Fruit fly (Drosophila melanogaster) whole organism, prepupa: ENCODE measurements around the gene RpS20.

Experiments
- Blimp-1 ChIP-seq: fragments of 200-800 bp; sonication (Bioruptor generic); optimal IDR thresholded peaks from 3 replicates; lab custom pipeline; 2017; ENCODE audit warnings: missing biosample characterization, missing genetic modification characterization, mild to moderate bottlenecking, moderate library complexity, missing genetic modification reagents
- CG10631 ChIP-seq: fragments of 200-800 bp; sonication (Bioruptor generic); optimal IDR thresholded peaks from 2 replicates; lab custom pipeline; 2016; ENCODE audit warnings: missing biosample characterization, missing genetic modification characterization
- CG11294 ChIP-seq: fragments of 200-800 bp; sonication (Bioruptor generic); IDR thresholded peaks from 2 replicates; pipeline ENCODE4 v1.3.6; 2022; ENCODE audit warnings: missing biosample characterization, missing genetic modification characterization
- CG11762 ChIP-seq: fragments of 200-800 bp; sonication (Bioruptor generic); optimal IDR thresholded peaks from 3 replicates; lab custom pipeline; 2016; ENCODE audit warnings: missing biosample characterization, missing genetic modification characterization; ENCODE audit not compliant: insufficient read depth
- CG16779 ChIP-seq: fragments of 200-800 bp; sonication (Bioruptor generic); optimal IDR thresholded peaks from 3 replicates; lab custom pipeline; 2017; ENCODE audit warnings: missing biosample characterization, mild to moderate bottlenecking, missing genetic modification characterization
- CG31627 ChIP-seq: fragments of 200-800 bp; sonication (Bioruptor generic); optimal IDR thresholded peaks from 3 replicates; lab custom pipeline; 2016; ENCODE audit warnings: missing biosample characterization, missing genetic modification characterization
- CG34406 ChIP-seq: fragments of 200-800 bp; sonication (Bioruptor generic); optimal IDR thresholded peaks from 3 replicates; lab custom pipeline; 2016; ENCODE audit warnings: missing biosample characterization, missing genetic modification characterization
- CG3919 ChIP-seq: fragments of 200-800 bp; sonication (Bioruptor generic); optimal IDR thresholded peaks from 3 replicates; lab custom pipeline; 2016; ENCODE audit warnings: missing biosample characterization, missing genetic modification characterization
- CG4318 ChIP-seq: fragments of 200-800 bp; sonication (Bioruptor generic); optimal IDR thresholded peaks from 3 replicates; lab custom pipeline; 2017; ENCODE audit warnings: missing biosample characterization, mild to moderate bottlenecking, missing genetic modification characterization
- CG6854 ChIP-seq: fragments of 200-800 bp; sonication (Bioruptor generic); optimal IDR thresholded peaks from 2 replicates; lab custom pipeline; 2017; ENCODE audit warnings: missing biosample characterization, mild to moderate bottlenecking, missing genetic modification characterization
- CG7368 ChIP-seq: fragments of 200-800 bp; sonication (Bioruptor generic); optimal IDR thresholded peaks from 3 replicates; lab custom pipeline; 2016; ENCODE audit warnings: missing biosample characterization, missing genetic modification characterization
- CG8319 ChIP-seq: fragments of 200-800 bp; sonication (Bioruptor generic); optimal IDR thresholded peaks from 3 replicates; lab custom pipeline; 2016; ENCODE audit warnings: missing biosample characterization, missing genetic modification characterization
- CG8632 ChIP-seq: fragments of 200-800 bp; sonication (Bioruptor generic); optimal IDR thresholded peaks from 3 replicates; lab custom pipeline; 2016; ENCODE audit warnings: missing biosample characterization, missing genetic modification characterization
- Eip78C ChIP-seq: fragments of 200-800 bp; sonication (Bioruptor generic); peaks from one replicate; lab custom pipeline; 2016; ENCODE audit warnings: missing biosample characterization, missing genetic modification characterization
- Ets21C ChIP-seq: fragments of 200-800 bp; sonication (Bioruptor generic); optimal IDR thresholded peaks from 3 replicates; lab custom pipeline; 2016; ENCODE audit warnings: missing biosample characterization, missing genetic modification characterization
- Hr39 ChIP-seq: fragments of 200-800 bp; sonication (Bioruptor generic); optimal IDR thresholded peaks from 2 replicates; lab custom pipeline; 2016; ENCODE audit warnings: missing biosample characterization, missing genetic modification characterization
- Hr4 ChIP-seq: fragments of 200-800 bp; sonication (Bioruptor generic); optimal IDR thresholded peaks from 3 replicates; lab custom pipeline; 2016; ENCODE audit warnings: missing biosample characterization, missing genetic modification characterization
- Lpt ChIP-seq: fragments of 200-800 bp; sonication (Bioruptor generic); optimal IDR thresholded peaks from 3 replicates; lab custom pipeline; 2016; ENCODE audit warnings: missing biosample characterization, missing genetic modification characterization
- Met ChIP-seq: fragments of 200-800 bp; sonication (Bioruptor generic); optimal IDR thresholded peaks from 3 replicates; lab custom pipeline; 2016; ENCODE audit warnings: missing biosample characterization, missing genetic modification characterization
- Sox102F ChIP-seq: fragments of 200-800 bp; sonication (Bioruptor generic); optimal IDR thresholded peaks from 2 replicates; lab custom pipeline; 2016; ENCODE audit warnings: missing biosample characterization, mild to moderate bottlenecking, missing genetic modification characterization
- Sox15 ChIP-seq: fragments of 200-800 bp; sonication (Bioruptor generic); optimal IDR thresholded peaks from 3 replicates; lab custom pipeline; 2016; ENCODE audit warnings: missing biosample characterization, missing genetic modification characterization
- achi ChIP-seq: fragments of 200-800 bp; sonication (Bioruptor generic); optimal IDR thresholded peaks from 3 replicates; lab custom pipeline; 2016; ENCODE audit warnings: missing biosample characterization, missing genetic modification characterization
- dac ChIP-seq: fragments of 200-800 bp; sonication (Bioruptor generic); optimal IDR thresholded peaks from 2 replicates; lab custom pipeline; 2017; ENCODE audit warnings: missing biosample characterization, mild to moderate bottlenecking, missing genetic modification characterization
- eg ChIP-seq: fragments of 200-800 bp; sonication (Bioruptor generic); IDR thresholded peaks from 3 replicates; pipeline ENCODE4 v1.3.6; 2022; ENCODE audit warnings: missing biosample characterization, missing genetic modification characterization
- fd85E ChIP-seq: fragments of 200-800 bp; sonication (Bioruptor generic); optimal IDR thresholded peaks from 3 replicates; lab custom pipeline; 2016; ENCODE audit warnings: missing biosample characterization, missing genetic modification characterization
- fkh ChIP-seq: fragments of 200-800 bp; sonication (Bioruptor generic); optimal IDR thresholded peaks from 3 replicates; lab custom pipeline; 2017; ENCODE audit warnings: missing biosample characterization, mild to moderate bottlenecking, missing genetic modification characterization, moderate library complexity
- salr ChIP-seq, 2 experiments: fragments of 200-800 bp; sonication (Bioruptor generic); optimal IDR thresholded peaks; 3 replicates each; lab custom pipeline; 2016 to 2018; ENCODE audit warnings: missing biosample characterization in 2 of 2, missing genetic modification characterization in 2 of 2, mild to moderate bottlenecking in 1 of 2
- spab ChIP-seq: fragments of 200-800 bp; sonication (Bioruptor generic); optimal IDR thresholded peaks from 2 replicates; lab custom pipeline; 2017; ENCODE audit warnings: missing biosample characterization, mild to moderate bottlenecking, missing genetic modification characterization, missing genetic modification reagents
- ss ChIP-seq, 2 experiments: fragments of 200-800 bp; sonication (Bioruptor generic); optimal IDR thresholded peaks; 2 replicates in 1 of 2; 3 replicates in 1 of 2; lab custom pipeline; 2017 to 2018; ENCODE audit warnings: mild to moderate bottlenecking in 2 of 2, missing biosample characterization in 2 of 2, missing genetic modification characterization in 2 of 2, moderate library complexity in 1 of 2
- svp ChIP-seq: fragments of 200-800 bp; sonication (Bioruptor generic); peaks from one replicate; lab custom pipeline; 2016; ENCODE audit warnings: missing biosample characterization, missing genetic modification characterization

Gene RpS20

DNA sequence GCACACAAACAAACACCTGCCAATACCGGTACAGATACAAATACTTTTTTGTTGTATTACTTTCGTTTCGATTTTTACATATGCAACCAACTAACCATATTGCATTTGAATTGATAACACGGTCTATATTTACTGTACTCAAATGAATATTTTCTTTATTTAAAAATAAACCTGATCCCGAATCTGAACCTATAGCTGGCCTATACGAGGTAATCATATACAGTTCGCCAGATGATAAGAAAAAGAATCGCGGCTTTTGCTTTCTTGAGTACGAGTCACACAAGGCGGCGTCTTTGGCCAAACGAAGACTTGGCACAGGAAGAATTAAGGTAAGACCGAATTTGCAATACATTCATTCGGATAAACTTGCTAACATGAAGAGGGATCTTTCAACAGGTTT is 25.0 kb upstream of the RpS20 start:
- TF ChIP-seq Lpt (GFP tag; lab: Kevin White, UChicago): no peak
- no peak for TF ChIP-seq spab (GFP tag; lab: Kevin White, UChicago)
- peak; percentile 93 for TF ChIP-seq svp

DNA sequence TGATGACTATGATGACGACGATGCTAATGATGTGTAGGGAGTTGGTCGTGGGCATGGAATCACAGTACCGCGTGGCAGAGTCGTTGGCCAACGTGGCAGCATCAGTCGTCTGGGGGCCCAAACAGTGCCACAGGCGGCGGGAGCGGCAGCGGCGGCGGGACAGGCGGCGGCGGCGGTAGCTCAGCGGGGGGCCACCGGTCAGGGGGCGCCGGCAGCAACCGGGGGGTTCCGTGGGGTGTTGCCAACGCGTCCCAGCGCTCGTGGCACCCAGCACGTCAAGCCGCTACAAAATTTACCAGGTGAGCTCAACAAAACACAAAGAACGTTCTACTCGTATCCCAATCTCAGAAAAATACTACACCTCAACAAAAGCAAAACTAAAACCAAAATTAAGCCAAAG is 19.7 kb upstream of the RpS20 start:
- no peak for TF ChIP-seq dac (GFP tag; lab: Kevin White, UChicago)
- no peak for TF ChIP-seq CG11294 (GFP tag; lab: Robert Waterston, UW)
- TF ChIP-seq Met (GFP tag; lab: Kevin White, UChicago): no peak
- TF ChIP-seq svp: no peak
- no peak for TF ChIP-seq CG8632
- TF ChIP-seq Hr39 (GFP tag; lab: Kevin White, UChicago): no peak
- no peak for TF ChIP-seq ss (GFP tag; optimal IDR thresholded peaks at IDR 0.05; lab: Kevin White, UChicago)

DNA sequence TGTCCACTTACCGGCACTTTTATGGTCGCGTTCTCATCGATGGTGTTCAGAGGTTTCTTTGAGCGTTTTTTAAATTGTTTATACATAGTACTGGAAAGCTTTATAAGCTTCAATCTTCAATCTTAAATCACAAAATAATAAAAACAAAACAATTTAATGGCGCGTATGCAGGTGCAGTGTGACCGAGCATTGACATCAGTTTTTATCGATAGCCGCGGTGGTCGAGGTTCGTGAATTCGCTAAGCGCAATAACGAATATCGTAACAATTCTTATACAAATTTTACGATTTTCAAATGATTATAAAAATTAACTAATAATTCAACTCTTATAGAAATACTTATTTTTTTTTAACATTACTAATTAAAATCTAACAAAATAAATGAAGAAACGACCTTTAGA is 6.0 kb upstream of the RpS20 start, which contains the start of gene Fancd2:
Gene Fancd2 (minus strand): TSS at position 183 of the 400 bp plus-strand sequence.
- TF ChIP-seq Hr39 (GFP tag; lab: Kevin White, UChicago): no peak
- TF ChIP-seq CG7368 (GFP tag; lab: Kevin White, UChicago): no peak
- no peak for TF ChIP-seq Hr4
- TF ChIP-seq salr (GFP tag; optimal IDR thresholded peaks at IDR 0.05; lab: Kevin White, UChicago): no peak
- TF ChIP-seq CG4318 (GFP tag; lab: Kevin White, UChicago): no peak
- no peak for TF ChIP-seq Ets21C (GFP tag; lab: Kevin White, UChicago)
- TF ChIP-seq fd85E (GFP tag; lab: Kevin White, UChicago): no peak
- TF ChIP-seq CG11762: no peak
- TF ChIP-seq Blimp-1 (GFP tag; lab: Kevin White, UChicago): no peak
- TF ChIP-seq CG34406 (GFP tag; lab: Kevin White, UChicago): no peak
- TF ChIP-seq spab (GFP tag; lab: Kevin White, UChicago): no peak
- no peak for TF ChIP-seq CG3919 (GFP tag; lab: Kevin White, UChicago)
- TF ChIP-seq CG31627: no peak
- no peak for TF ChIP-seq CG8319
- no peak for TF ChIP-seq CG10631 (GFP tag; lab: Kevin White, UChicago)
- no peak for TF ChIP-seq eg
- no peak for TF ChIP-seq Met (GFP tag; lab: Kevin White, UChicago)
- TF ChIP-seq Sox102F (GFP tag; lab: Kevin White, UChicago): no peak
- TF ChIP-seq fkh (GFP tag; lab: Kevin White, UChicago): no peak

DNA sequence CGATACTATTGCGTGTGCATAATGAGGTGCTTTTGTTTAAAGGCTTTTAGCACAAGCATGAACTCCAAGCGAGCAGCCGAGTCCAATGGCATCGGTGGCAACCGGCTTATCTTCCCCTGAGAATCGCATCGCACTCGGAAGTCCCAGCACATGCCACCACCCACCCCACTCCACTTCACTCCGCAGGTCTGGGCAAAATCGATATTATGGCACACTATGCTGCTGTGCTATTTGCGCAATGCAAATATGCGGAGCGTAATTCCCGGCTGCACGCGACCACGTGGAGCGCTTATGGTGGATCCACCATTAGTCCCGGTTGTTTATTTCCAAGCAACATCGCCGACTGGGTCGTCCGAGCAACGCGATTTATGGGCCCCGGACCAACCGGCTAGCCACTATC is 3.7 kb upstream of the RpS20 start:
- TF ChIP-seq achi (GFP tag; lab: Kevin White, UChicago) (no peak), CG7368 (GFP tag; lab: Kevin White, UChicago) (no peak), Blimp-1 (GFP tag; lab: Kevin White, UChicago) (no peak), svp (no peak), CG16779 (tag; lab: Kevin White, UChicago) (no peak), Eip78C (GFP tag; lab: Kevin White, UChicago) (peak; percentile 47), Lpt (GFP tag; lab: Kevin White, UChicago) (no peak), Sox15 (GFP tag; lab: Kevin White, UChicago) (no peak)

DNA sequence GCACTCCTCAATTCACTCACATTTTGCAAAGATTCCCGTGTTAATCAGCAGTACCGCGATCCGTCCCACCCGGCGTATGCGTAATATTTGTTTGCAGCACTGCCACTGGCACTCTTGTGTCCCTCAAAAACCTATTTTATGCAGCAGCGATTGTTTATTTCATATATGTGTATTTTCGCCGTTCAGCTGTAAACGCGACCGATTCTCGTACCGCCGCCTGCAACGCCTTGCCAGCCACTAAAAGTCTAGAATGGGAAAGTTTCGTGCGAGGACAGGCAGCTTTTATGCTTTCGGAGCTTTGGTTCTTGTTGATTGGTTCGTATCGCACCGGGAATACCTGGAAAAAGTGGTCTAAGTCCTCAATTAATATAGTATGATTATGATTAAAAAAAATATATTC is 3.3 kb upstream of the RpS20 start, which contains the start of gene CG17270:
Gene CG17270 (minus strand): TSS at position 241 of the 400 bp plus-strand sequence.
- TF ChIP-seq fd85E (GFP tag; lab: Kevin White, UChicago) (no peak), Hr39 (GFP tag; lab: Kevin White, UChicago) (no peak), CG6854 (GFP tag; lab: Kevin White, UChicago) (no peak), svp (no peak)
